Worm (Caenorhabditis elegans) whole organism, early embryonic: ENCODE data around the gene tsn-1.
"Not testable (repeated sequence)": the region's sequence is repeated elsewhere in the genome, so short reads cannot be mapped to it uniquely, and the experiment has no call there.

Experiments used
- B0310.2 ChIP-seq: sonication (generic microtip); optimal IDR thresholded peaks from 2 replicates; lab custom pipeline; 2016; ENCODE audit warnings: mild to moderate bottlenecking, missing genetic modification characterization, missing compliant biosample characterization
- F13C5.2 ChIP-seq: sonication (generic microtip); optimal IDR thresholded peaks from 2 replicates; lab custom pipeline; 2017; ENCODE audit warnings: mild to moderate bottlenecking, missing genetic modification characterization, inconsistent platforms, missing compliant biosample characterization
- aly-1 ChIP-seq: sonication (generic microtip); optimal IDR thresholded peaks from 2 replicates; lab custom pipeline; 2016; ENCODE audit warnings: missing genetic modification characterization, missing compliant biosample characterization
- ama-1 ChIP-seq: fragments of 150-350 bp; optimal IDR thresholded peaks from 2 replicates; lab custom pipeline; 2014
- ceh-13 ChIP-seq: fragments of 200-800 bp; sonication (Bioruptor generic); optimal IDR thresholded peaks from 2 replicates; lab custom pipeline; 2018; ENCODE audit warnings: mild to moderate bottlenecking, missing genetic modification characterization, missing compliant biosample characterization
- ets-7 ChIP-seq: sonication (generic microtip); optimal IDR thresholded peaks from 2 replicates; lab custom pipeline; 2016; ENCODE audit warnings: missing genotype, missing genetic modification characterization, missing compliant biosample characterization
- flt-1 ChIP-seq: fragments of 200-800 bp; sonication (Bioruptor generic); IDR thresholded peaks from 2 replicates; pipeline ENCODE4 v1.3.6; 2022; ENCODE audit warnings: missing genetic modification characterization, missing compliant biosample characterization
- hmbx-1 ChIP-seq: sonication (generic microtip); optimal IDR thresholded peaks from 2 replicates; lab custom pipeline; 2016; ENCODE audit warnings: mild to moderate bottlenecking, missing genetic modification characterization, missing compliant biosample characterization
- hmg-4 ChIP-seq: fragments of 200-800 bp; sonication (Bioruptor generic); optimal IDR thresholded peaks from 2 replicates; lab custom pipeline; 2018; ENCODE audit warnings: mild to moderate bottlenecking, missing genetic modification characterization, missing compliant biosample characterization
- pes-1 ChIP-seq: fragments of 200-800 bp; sonication (Bioruptor generic); IDR thresholded peaks from 2 replicates; pipeline ENCODE4 v1.3.6; 2022; ENCODE audit warnings: missing genetic modification reagents, missing genetic modification characterization, missing compliant biosample characterization
- scrt-1 ChIP-seq: fragments of 200-800 bp; sonication (Bioruptor generic); IDR thresholded peaks from 2 replicates; pipeline ENCODE4 v1.3.6; 2022; ENCODE audit warnings: missing genetic modification characterization, missing compliant biosample characterization
- tbx-11 ChIP-seq: fragments of 200-800 bp; sonication (Bioruptor generic); IDR thresholded peaks from 2 replicates; pipeline ENCODE4 v1.3.6; 2022; ENCODE audit warnings: missing genetic modification characterization, missing compliant biosample characterization
- tbx-37 ChIP-seq: fragments of 200-800 bp; sonication (Bioruptor generic); conservative IDR thresholded peaks from 2 replicates; pipeline ENCODE4 v1.3.6; 2022; ENCODE audit warnings: missing genetic modification reagents, missing genetic modification characterization, missing compliant biosample characterization

- not testable (repeated sequence) for TF ChIP-seq ama-1 (lab: Kevin White, UChicago); hmbx-1 (tag; lab: Kevin White, UChicago); ceh-13 (GFP tag; lab: Kevin White, UChicago)
- peak; percentile 68 for TF ChIP-seq tbx-11 (GFP tag; lab: Robert Waterston, UW)
- TF ChIP-seq ets-7 (tag; lab: Kevin White, UChicago) = peak; percentile 58
- TF ChIP-seq flt-1 (GFP tag; lab: Robert Waterston, UW) = peak; percentile 63
- peak; percentile 81 for TF ChIP-seq F13C5.2
- TF ChIP-seq tbx-37 = peak; percentile 45; the same call in 1 of the 2 replicates
- peak; percentile 78 for TF ChIP-seq hmg-4 (GFP tag; lab: Kevin White, UChicago)
- TF ChIP-seq aly-1 (tag; lab: Kevin White, UChicago) = peak; percentile 44
- peak; percentile 79 for TF ChIP-seq pes-1 (GFP tag; lab: Robert Waterston, UW)
- TF ChIP-seq B0310.2 (tag; lab: Kevin White, UChicago) = peak; percentile 18
- TF ChIP-seq scrt-1 (GFP tag; lab: Robert Waterston, UW) = peak; percentile 71
Measured at ce11 chrII:4701482-4702119, 5.0 kb upstream of the tsn-1 start, which contains the start of gene unc-85.
